Fruit fly (Drosophila melanogaster) whole organism, embryonic: ENCODE results near the gene Lim3.

Experiments used
- Awh ChIP-seq: fragments of 200-800 bp; sonication (Bioruptor generic); IDR thresholded peaks from 2 replicates; pipeline ENCODE4, ENCODE4 v1.3.6; 2022; ENCODE audit warnings: missing biosample characterization, missing genetic modification characterization
- B-H2 ChIP-seq: fragments of 200-800 bp; sonication (Bioruptor generic); optimal IDR thresholded peaks from 2 replicates; lab custom pipeline; 2018; ENCODE audit warnings: missing biosample characterization, mild to moderate bottlenecking, missing genetic modification characterization
- CG11085 ChIP-seq: fragments of 200-800 bp; sonication (Bioruptor generic); IDR thresholded peaks from 2 replicates; pipeline ENCODE4 v1.3.6; 2022; ENCODE audit warnings: missing biosample characterization, missing genetic modification characterization
- CG11093 ChIP-seq: fragments of 200-800 bp; sonication (Bioruptor generic); IDR thresholded peaks from 3 replicates; pipeline ENCODE4 v1.3.6; 2022; ENCODE audit warnings: missing biosample characterization, missing genetic modification characterization
- CG11398 ChIP-seq: fragments of 200-800 bp; sonication (Bioruptor generic); optimal IDR thresholded peaks from 2 replicates; lab custom pipeline; 2016; ENCODE audit warnings: missing biosample characterization, missing genetic modification characterization
- CG15696 ChIP-seq: fragments of 200-800 bp; sonication (Bioruptor generic); optimal IDR thresholded peaks from 2 replicates; lab custom pipeline; 2019; ENCODE audit warnings: missing biosample characterization, mild to moderate bottlenecking, missing genetic modification characterization, moderate library complexity
- CG1647 ChIP-seq: fragments of 200-800 bp; sonication (Bioruptor generic); optimal IDR thresholded peaks from 3 replicates; lab custom pipeline; 2016; ENCODE audit warnings: missing biosample characterization, missing genetic modification characterization
- CG17186 ChIP-seq: fragments of 200-800 bp; sonication (Bioruptor generic); optimal IDR thresholded peaks from 3 replicates; lab custom pipeline; 2017; ENCODE audit warnings: missing biosample characterization, missing genetic modification reagents, missing genetic modification characterization
- CG18599 ChIP-seq: fragments of 200-800 bp; sonication (Bioruptor generic); optimal IDR thresholded peaks from 3 replicates; lab custom pipeline; 2017; ENCODE audit warnings: missing biosample characterization, missing genetic modification characterization, mild to moderate bottlenecking, moderate library complexity, missing genetic modification reagents
- CG18764 ChIP-seq: fragments of 200-800 bp; sonication (Bioruptor generic); optimal IDR thresholded peaks from 3 replicates; lab custom pipeline; 2016; ENCODE audit warnings: missing biosample characterization, missing genetic modification characterization
- CG3065 ChIP-seq: fragments of 200-800 bp; sonication (Bioruptor generic); optimal IDR thresholded peaks from 2 replicates; lab custom pipeline; 2016; ENCODE audit warnings: missing biosample characterization, missing genetic modification characterization
- CG31388 ChIP-seq: fragments of 200-800 bp; sonication (Bioruptor generic); optimal IDR thresholded peaks from 2 replicates; lab custom pipeline; 2016; ENCODE audit warnings: missing biosample characterization, missing genetic modification characterization
- CG32532 ChIP-seq: fragments of 200-800 bp; sonication (Bioruptor generic); IDR thresholded peaks from 2 replicates; pipeline ENCODE4 v1.3.6; 2022; ENCODE audit warnings: missing biosample characterization, missing genetic modification characterization
- CG34376 ChIP-seq: fragments of 200-800 bp; sonication (Bioruptor generic); optimal IDR thresholded peaks from 2 replicates; lab custom pipeline; 2018; ENCODE audit warnings: missing biosample characterization, mild to moderate bottlenecking, missing genetic modification characterization
- CG4617 ChIP-seq: fragments of 200-800 bp; sonication (Bioruptor generic); optimal IDR thresholded peaks from 3 replicates; lab custom pipeline; 2016; ENCODE audit warnings: missing biosample characterization, missing genetic modification characterization, borderline replicate concordance
- CG4707 ChIP-seq: fragments of 200-800 bp; sonication (Bioruptor generic); optimal IDR thresholded peaks from 2 replicates; lab custom pipeline; 2018; ENCODE audit warnings: missing biosample characterization, mild to moderate bottlenecking, missing genetic modification characterization, moderate library complexity
- CG6175 ChIP-seq: fragments of 200-800 bp; sonication (Bioruptor generic); IDR thresholded peaks from 3 replicates; pipeline ENCODE4 v1.3.6; 2022; ENCODE audit warnings: missing biosample characterization, missing genetic modification characterization
- CG6654 ChIP-seq: fragments of 200-800 bp; sonication (Bioruptor generic); optimal IDR thresholded peaks from 2 replicates; lab custom pipeline; 2017; ENCODE audit warnings: missing biosample characterization, mild to moderate bottlenecking, missing genetic modification characterization
- CG9932 ChIP-seq: fragments of 200-800 bp; sonication (Bioruptor generic); IDR thresholded peaks from 2 replicates; pipeline ENCODE4 v1.3.6; 2022; ENCODE audit warnings: missing biosample characterization, missing genetic modification characterization
- D ChIP-seq, 2 experiments: fragments of 200-800 bp in 1 of 2; fragments of >200 bp in 1 of 2; sonication (Bioruptor generic) in 1 of 2; optimal IDR thresholded peaks; 2 replicates in 1 of 2; 3 replicates in 1 of 2; lab custom pipeline; 2017; ENCODE audit warnings: mild to moderate bottlenecking in 1 of 2, missing biosample characterization in 1 of 2, missing genetic modification characterization in 1 of 2, missing genetic modification reagents in 1 of 2
- D19B ChIP-seq: fragments of 200-800 bp; sonication (Bioruptor generic); optimal IDR thresholded peaks from 2 replicates; lab custom pipeline; 2017; ENCODE audit warnings: missing biosample characterization, mild to moderate bottlenecking, missing genetic modification characterization
- Deaf1 ChIP-seq: fragments of 200-800 bp; optimal IDR thresholded peaks from 3 replicates; lab custom pipeline; 2019; ENCODE audit warnings: missing biosample characterization, mild to moderate bottlenecking, missing genetic modification characterization, moderate library complexity
- Ets65A ChIP-seq: fragments of 200-800 bp; sonication (Bioruptor generic); peaks from one replicate; lab custom pipeline; 2016; ENCODE audit warnings: missing biosample characterization, missing genetic modification characterization
- Mad ChIP-seq: fragments of 200-800 bp; sonication (Bioruptor generic); optimal IDR thresholded peaks from 2 replicates; lab custom pipeline; 2016; ENCODE audit warnings: missing biosample characterization, missing genetic modification characterization
- Mes4 ChIP-seq: fragments of 200-800 bp; sonication (Bioruptor generic); optimal IDR thresholded peaks from 2 replicates; lab custom pipeline; 2016; ENCODE audit warnings: missing biosample characterization, missing genetic modification characterization
- PHDP ChIP-seq: fragments of 200-800 bp; sonication (Bioruptor generic); optimal IDR thresholded peaks from 3 replicates; lab custom pipeline; 2018; ENCODE audit warnings: missing biosample characterization, mild to moderate bottlenecking, missing genetic modification characterization, moderate library complexity
- Ssrp ChIP-seq: fragments of 200-800 bp; sonication (Bioruptor generic); optimal IDR thresholded peaks from 2 replicates; lab custom pipeline; 2018; ENCODE audit warnings: missing biosample characterization, mild to moderate bottlenecking, missing genetic modification characterization, moderate library complexity
- YL-1 ChIP-seq: fragments of 200-800 bp; sonication (Bioruptor generic); optimal IDR thresholded peaks from 3 replicates; lab custom pipeline; 2017; ENCODE audit warnings: missing biosample characterization, mild to moderate bottlenecking, missing genetic modification characterization
- br ChIP-seq: fragments of >200 bp; optimal IDR thresholded peaks from 2 replicates; lab custom pipeline; 2017
- bsh ChIP-seq, 2 experiments: fragments of 200-800 bp; sonication (Bioruptor generic); optimal IDR thresholded peaks; 2 replicates each; lab custom pipeline; 2017 to 2018; ENCODE audit warnings: mild to moderate bottlenecking in 2 of 2, missing biosample characterization in 2 of 2, missing genetic modification characterization in 2 of 2, moderate library complexity in 1 of 2
- cas ChIP-seq: fragments of 200-800 bp; sonication (Bioruptor generic); IDR thresholded peaks from 2 replicates; pipeline ENCODE4 v1.3.6; 2022; ENCODE audit warnings: missing biosample characterization, missing genetic modification characterization
- chm ChIP-seq: fragments of 200-800 bp; sonication (Bioruptor generic); IDR thresholded peaks from 2 replicates; pipeline ENCODE4 v1.3.6; 2022; ENCODE audit warnings: missing biosample characterization, missing genetic modification characterization
- dimm ChIP-seq: fragments of 200-800 bp; sonication (Bioruptor generic); IDR thresholded peaks from 2 replicates; pipeline ENCODE4 v1.3.6; 2022; ENCODE audit warnings: missing biosample characterization, missing genetic modification characterization
- gfzf ChIP-seq: fragments of 200-800 bp; sonication (Bioruptor generic); optimal IDR thresholded peaks from 2 replicates; lab custom pipeline; 2016; ENCODE audit warnings: missing biosample characterization, mild to moderate bottlenecking, missing genetic modification characterization, moderate library complexity
- grau ChIP-seq: fragments of 200-800 bp; optimal IDR thresholded peaks from 3 replicates; lab custom pipeline; 2019; ENCODE audit warnings: missing biosample characterization, mild to moderate bottlenecking, missing genetic modification characterization, moderate library complexity
- ham ChIP-seq: fragments of 200-800 bp; sonication (Bioruptor generic); IDR thresholded peaks from 2 replicates; pipeline ENCODE4 v1.3.6; 2022; ENCODE audit warnings: missing biosample characterization, missing genetic modification characterization
- hth ChIP-seq: fragments of >200 bp; optimal IDR thresholded peaks from 2 replicates; lab custom pipeline; 2017; ENCODE audit warnings: inconsistent platforms
- lov ChIP-seq, 2 experiments: fragments of 200-800 bp in 1 of 2; fragments of >200 bp in 1 of 2; sonication (Bioruptor generic) in 1 of 2; IDR thresholded peaks in 1 of 2; optimal IDR thresholded peaks in 1 of 2; 2 replicates in 1 of 2; 3 replicates in 1 of 2; pipeline versions ENCODE4 v1.3.6 to Lab custom; 2017 to 2022; ENCODE audit warnings: missing biosample characterization in 1 of 2, missing genetic modification characterization in 1 of 2
- luna ChIP-seq: fragments of 200-800 bp; sonication (Bioruptor generic); optimal IDR thresholded peaks from 2 replicates; lab custom pipeline; 2016; ENCODE audit warnings: missing biosample characterization, missing genetic modification characterization
- peb ChIP-seq: fragments of 200-800 bp; sonication (Bioruptor generic); IDR thresholded peaks from 2 replicates; pipeline ENCODE4 v1.3.6; 2022; ENCODE audit warnings: missing biosample characterization, missing genetic modification characterization
- pho ChIP-seq: fragments of 200-800 bp; sonication (Bioruptor generic); optimal IDR thresholded peaks from 2 replicates; lab custom pipeline; 2016; ENCODE audit warnings: missing biosample characterization, missing genetic modification characterization
- pnt ChIP-seq: fragments of 200-800 bp; sonication (Bioruptor generic); optimal IDR thresholded peaks from 3 replicates; lab custom pipeline; 2016; ENCODE audit warnings: missing biosample characterization, missing genetic modification characterization
- pros ChIP-seq: fragments of 200-800 bp; sonication (Bioruptor generic); optimal IDR thresholded peaks from 3 replicates; lab custom pipeline; 2019; ENCODE audit warnings: missing biosample characterization, mild to moderate bottlenecking, missing genetic modification characterization, moderate library complexity
- pzg ChIP-seq: fragments of 200-800 bp; sonication (Bioruptor generic); optimal IDR thresholded peaks from 3 replicates; lab custom pipeline; 2018; ENCODE audit warnings: missing biosample characterization, mild to moderate bottlenecking, missing genetic modification characterization, moderate library complexity
- row ChIP-seq: fragments of 200-800 bp; sonication (Bioruptor generic); IDR thresholded peaks from 3 replicates; pipeline ENCODE4 v1.3.6; 2022; ENCODE audit warnings: missing biosample characterization, missing genetic modification characterization
- sens ChIP-seq: fragments of 200-800 bp; sonication (Bioruptor generic); peaks from one replicate; lab custom pipeline; 2016; ENCODE audit warnings: missing biosample characterization, missing genetic modification characterization
- slbo ChIP-seq: fragments of 200-800 bp; sonication (Bioruptor generic); IDR thresholded peaks from 2 replicates; pipeline ENCODE4 v1.3.6; 2022; ENCODE audit warnings: missing biosample characterization, missing genetic modification characterization
- so ChIP-seq: fragments of 200-800 bp; sonication (Bioruptor generic); IDR thresholded peaks from 3 replicates; pipeline ENCODE4 v1.3.6; 2022; ENCODE audit warnings: missing biosample characterization, missing genetic modification characterization
- vnd ChIP-seq: fragments of 200-800 bp; sonication (Bioruptor generic); IDR thresholded peaks from 3 replicates; pipeline ENCODE4 v1.3.6; 2022; ENCODE audit warnings: missing biosample characterization, missing genetic modification characterization; ENCODE audit not compliant: partially characterized antibody
- zfh2 ChIP-seq: fragments of 200-800 bp; sonication (Bioruptor generic); optimal IDR thresholded peaks from 2 replicates; lab custom pipeline; 2016; ENCODE audit warnings: missing biosample characterization, missing genetic modification characterization

Gene Lim3

DNA sequence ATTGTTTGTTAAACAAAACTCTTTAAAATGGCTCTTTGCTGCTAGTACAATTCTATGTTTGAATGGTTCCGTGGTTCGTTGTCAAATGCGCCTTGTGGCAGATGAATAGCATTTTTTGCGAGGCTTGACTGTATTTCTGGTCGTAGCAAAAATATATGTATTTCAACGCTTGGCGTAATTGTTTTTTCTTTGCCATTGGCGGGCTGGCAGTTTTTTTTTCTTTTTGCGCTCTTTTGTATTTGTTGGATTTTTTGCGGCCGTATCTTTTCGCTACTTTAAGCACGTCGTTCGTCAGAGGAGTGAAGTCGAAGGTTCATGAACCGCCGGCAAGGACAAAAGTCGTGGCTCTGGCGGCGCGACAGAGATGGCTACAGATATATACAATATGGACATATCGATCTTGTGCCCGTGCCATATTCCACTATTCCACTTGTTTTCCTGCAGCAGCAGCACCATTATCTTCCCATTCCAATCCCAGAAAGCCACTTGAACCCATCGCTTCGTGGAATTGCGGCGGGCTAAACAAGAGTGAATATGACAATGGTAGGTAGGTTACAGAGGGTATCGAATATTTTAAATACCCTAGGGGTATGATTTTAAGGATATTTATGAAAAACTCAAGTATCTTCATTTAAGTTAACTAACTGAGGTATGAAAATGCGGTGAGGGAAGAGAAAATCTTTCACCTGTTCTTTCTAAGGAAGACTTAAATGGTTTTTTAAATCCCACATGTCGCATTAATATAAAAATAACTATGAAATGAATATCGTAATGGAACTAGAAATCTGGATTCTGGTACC is 47.9 kb upstream of the Lim3 start (continued):
- TF ChIP-seq luna: no peak
- no peak for TF ChIP-seq lov (optimal IDR thresholded peaks at IDR 0.05; lab: Kevin White, UChicago)
- no peak for TF ChIP-seq lov (GFP tag; IDR thresholded peaks at IDR 0.05; lab: Robert Waterston, UW)
- no peak for TF ChIP-seq CG11085 (GFP tag; lab: Robert Waterston, UW)
- TF ChIP-seq CG18599 (GFP tag; lab: Kevin White, UChicago): no peak
- TF ChIP-seq vnd: no peak
- no peak for TF ChIP-seq hth (lab: Kevin White, UChicago)
- no peak for TF ChIP-seq CG4617 (GFP tag; lab: Kevin White, UChicago)
- TF ChIP-seq Awh (GFP tag; lab: Robert Waterston, UW): no peak
- no peak for TF ChIP-seq chm (GFP tag; lab: Robert Waterston, UW)
- no peak for TF ChIP-seq CG4707 (GFP tag; lab: Kevin White, UChicago)
- TF ChIP-seq PHDP: no peak
- TF ChIP-seq CG32532 (GFP tag; lab: Robert Waterston, UW): no peak
- TF ChIP-seq YL-1 (GFP tag; lab: Kevin White, UChicago): no peak
- no peak for TF ChIP-seq CG1647 (GFP tag; lab: Kevin White, UChicago)
- TF ChIP-seq CG6654 (GFP tag; lab: Kevin White, UChicago): no peak
- TF ChIP-seq Ssrp: no peak
- no peak for TF ChIP-seq CG18764 (GFP tag; lab: Kevin White, UChicago)
- no peak for TF ChIP-seq zfh2 (GFP tag; lab: Kevin White, UChicago)
- no peak for TF ChIP-seq CG11398
- TF ChIP-seq Ets65A (GFP tag; lab: Kevin White, UChicago): peak; percentile 33
- peak in 1 of 2 experiments; percentile 77 for TF ChIP-seq bsh (GFP tag; optimal IDR thresholded peaks at IDR 0.05; lab: Kevin White, UChicago)
- peak; percentile 29 for TF ChIP-seq D19B (GFP tag; lab: Kevin White, UChicago)
- TF ChIP-seq Mes4 (GFP tag; lab: Kevin White, UChicago): no peak
- TF ChIP-seq pzg (GFP tag; lab: Kevin White, UChicago): no peak
- no peak for TF ChIP-seq CG3065 (GFP tag; lab: Kevin White, UChicago)
- TF ChIP-seq CG9932 (GFP tag; lab: Robert Waterston, UW): no peak
- TF ChIP-seq CG17186 (GFP tag; lab: Kevin White, UChicago): no peak
- peak; percentile 56 for TF ChIP-seq sens
- no peak for TF ChIP-seq cas
- TF ChIP-seq slbo (GFP tag; lab: Robert Waterston, UW): no peak
- TF ChIP-seq Deaf1: no peak
- TF ChIP-seq ham: no peak
- no peak for TF ChIP-seq CG31388 (GFP tag; lab: Kevin White, UChicago)
- no peak for TF ChIP-seq br
- TF ChIP-seq pho: no peak
- no peak for TF ChIP-seq row (GFP tag; lab: Robert Waterston, UW)
- TF ChIP-seq peb (GFP tag; lab: Robert Waterston, UW): no peak
- TF ChIP-seq grau (tag; lab: Kevin White, UChicago): peak; percentile 70
- TF ChIP-seq dimm (GFP tag; lab: Robert Waterston, UW): no peak
- peak; percentile 16 for TF ChIP-seq D (optimal IDR thresholded peaks at IDR 0.05; lab: Kevin White, UChicago)
- no peak for TF ChIP-seq D (GFP tag; optimal IDR thresholded peaks at IDR 0.05; lab: Kevin White, UChicago)
- no peak for TF ChIP-seq CG11093 (GFP tag; lab: Robert Waterston, UW)
- no peak for TF ChIP-seq CG34376
- no peak for TF ChIP-seq pnt (GFP tag; lab: Kevin White, UChicago)
- no peak for TF ChIP-seq Mad
- TF ChIP-seq B-H2 (GFP tag; lab: Kevin White, UChicago): no peak
- TF ChIP-seq CG6175: no peak
- no peak for TF ChIP-seq so (GFP tag; lab: Robert Waterston, UW)
- TF ChIP-seq pros (GFP tag; lab: Kevin White, UChicago): no peak
- no peak for TF ChIP-seq CG15696 (tag; lab: Kevin White, UChicago)
- no peak for TF ChIP-seq gfzf (GFP tag; lab: Kevin White, UChicago)
